Fruit fly (Drosophila melanogaster) whole organism, wandering third instar larva: Measurements from ENCODE around the gene roq.

Source experiments
- CG9705 ChIP-seq: fragments of 200-800 bp; sonication (Bioruptor generic); optimal IDR thresholded peaks from 2 replicates; lab custom pipeline; 2018; ENCODE audit warnings: missing biosample characterization, mild to moderate bottlenecking, missing genetic modification characterization
- HLH106 ChIP-seq: fragments of 200-800 bp; optimal IDR thresholded peaks from 3 replicates; lab custom pipeline; 2019; ENCODE audit warnings: missing biosample characterization, mild to moderate bottlenecking, missing genetic modification characterization, moderate library complexity
- fru ChIP-seq: fragments of 200-800 bp; sonication (Bioruptor generic); optimal IDR thresholded peaks from 3 replicates; lab custom pipeline; 2016; ENCODE audit warnings: missing biosample characterization, mild to moderate bottlenecking, missing genetic modification characterization
- usp ChIP-seq: fragments of >200 bp; optimal IDR thresholded peaks from 2 replicates; lab custom pipeline; 2017; ENCODE audit warnings: missing biosample characterization, missing genetic modification characterization

dm6 chr3L:16390793-16391192, 12.4 kb upstream of the roq start:
- TF ChIP-seq HLH106 (no peak), CG9705 (GFP tag; lab: Kevin White, UChicago) (no peak), usp (no peak), fru (GFP tag; lab: Kevin White, UChicago) (no peak)
